Worm (Caenorhabditis elegans) whole organism, L3 larva: Measurements from ENCODE around the gene C09B9.1.
"Not testable (repeated sequence)": the region's sequence is repeated elsewhere in the genome, so short reads cannot be mapped to it uniquely, and the experiment has no call there.

Experiments
- aly-2 ChIP-seq: fragments of 150-350 bp; optimal IDR thresholded peaks from 2 replicates; lab custom pipeline; 2014; ENCODE audit warnings: missing biosample characterization, missing genetic modification characterization
- ceh-82 ChIP-seq: fragments of 150-350 bp; optimal IDR thresholded peaks from 2 replicates; lab custom pipeline; 2014; ENCODE audit warnings: missing biosample characterization, missing genetic modification characterization
- fkh-10 ChIP-seq: sonication (generic microtip); optimal IDR thresholded peaks from 2 replicates; lab custom pipeline; 2017; ENCODE audit warnings: missing biosample characterization, missing genetic modification reagents, missing genetic modification characterization
- jun-1 ChIP-seq: fragments of 150-350 bp; optimal IDR thresholded peaks from 2 replicates; lab custom pipeline; 2014; ENCODE audit warnings: missing biosample characterization, missing genetic modification reagents, missing genetic modification characterization
- nhr-237 ChIP-seq: fragments of 150-350 bp; optimal IDR thresholded peaks from 2 replicates; lab custom pipeline; 2014; ENCODE audit warnings: missing biosample characterization, missing genetic modification characterization
- nhr-76 ChIP-seq: fragments of 150-350 bp; sonication (generic microtip); optimal IDR thresholded peaks from 5 replicates; lab custom pipeline; 2014; ENCODE audit warnings: missing biosample characterization, missing genetic modification characterization
- sea-2 ChIP-seq: fragments of 150-350 bp; sonication (generic microtip); optimal IDR thresholded peaks from 4 replicates; lab custom pipeline; 2014; ENCODE audit warnings: missing biosample characterization, missing genetic modification reagents, missing genetic modification characterization
- skn-1 ChIP-seq: fragments of 150-350 bp; optimal IDR thresholded peaks from 2 replicates; lab custom pipeline; 2014; ENCODE audit warnings: missing biosample characterization, missing genetic modification characterization
- snpc-4 ChIP-seq: fragments of 150-350 bp; optimal IDR thresholded peaks from 2 replicates; lab custom pipeline; 2014; ENCODE audit warnings: missing biosample characterization, missing genetic modification characterization
- ztf-4 ChIP-seq: fragments of 150-350 bp; optimal IDR thresholded peaks from 2 replicates; lab custom pipeline; 2014; ENCODE audit warnings: missing biosample characterization, missing genetic modification characterization

ce11 chrIV:5016461-5016860 lies 21.1 kb upstream of the C09B9.1 start, which contains the start of gene ssq-4:
- TF ChIP-seq snpc-4; nhr-237 (tag; lab: Kevin White, UChicago); ztf-4 (tag; lab: Kevin White, UChicago); aly-2 (tag; lab: Kevin White, UChicago); nhr-76 (tag; lab: Kevin White, UChicago); skn-1 (tag; lab: Kevin White, UChicago); ceh-82 (tag; lab: Kevin White, UChicago); jun-1 (tag; lab: Kevin White, UChicago); sea-2; fkh-10 (GFP tag; lab: Kevin White, UChicago): not testable (repeated sequence)
